Worm (Caenorhabditis elegans) whole organism, L1 larva: ENCODE measurements around the gene eif-3.G.

ENCODE experiments used
- C04F5.9 ChIP-seq: sonication (generic microtip); optimal IDR thresholded peaks from 2 replicates; lab custom pipeline; 2016; ENCODE audit warnings: missing genetic modification characterization, missing compliant biosample characterization
- C34B4.2 ChIP-seq: sonication (generic microtip); optimal IDR thresholded peaks from 2 replicates; lab custom pipeline; 2017; ENCODE audit warnings: mild to moderate bottlenecking, missing genetic modification characterization, missing compliant biosample characterization
- F16B12.6 ChIP-seq: fragments of 150-350 bp; optimal IDR thresholded peaks from 2 replicates; lab custom pipeline; 2014; ENCODE audit warnings: missing biosample characterization, missing genetic modification characterization
- ama-1 ChIP-seq: fragments of 150-350 bp; optimal IDR thresholded peaks from 2 replicates; lab custom pipeline; 2014
- blmp-1 ChIP-seq: fragments of 150-350 bp; optimal IDR thresholded peaks from 2 replicates; lab custom pipeline; 2014; ENCODE audit warnings: missing biosample characterization, missing genetic modification characterization
- ceh-63 ChIP-seq: fragments of 200-800 bp; sonication (Bioruptor generic); optimal IDR thresholded peaks from 2 replicates; lab custom pipeline; 2018; ENCODE audit warnings: mild to moderate bottlenecking, missing genetic modification characterization, missing compliant biosample characterization
- ceh-82 ChIP-seq, 3 experiments: fragments of 150-350 bp in 1 of 3; sonication (generic microtip) in 2 of 3; optimal IDR thresholded peaks; 2 replicates each; lab custom pipeline; 2014 to 2017; ENCODE audit warnings: missing biosample characterization in 3 of 3, missing genetic modification characterization in 3 of 3
- ceh-88 ChIP-seq: fragments of 200-800 bp; sonication (Bioruptor generic); IDR thresholded peaks from 2 replicates; pipeline ENCODE4 v1.3.6; 2022; ENCODE audit warnings: missing genetic modification characterization, missing compliant biosample characterization
- ceh-90 ChIP-seq: sonication (generic microtip); optimal IDR thresholded peaks from 2 replicates; lab custom pipeline; 2016; ENCODE audit warnings: missing genetic modification characterization, missing compliant biosample characterization
- ces-1 ChIP-seq: fragments of 150-350 bp; optimal IDR thresholded peaks from 2 replicates; lab custom pipeline; 2014; ENCODE audit warnings: missing biosample characterization, missing genetic modification reagents, missing genetic modification characterization
- dpl-1 ChIP-seq, 3 experiments: fragments of 150-350 bp in 2 of 3; sonication (generic microtip) in 1 of 3; optimal IDR thresholded peaks; 2 replicates each; lab custom pipeline; 2014 to 2017; ENCODE audit warnings: missing biosample characterization in 3 of 3, missing genetic modification characterization in 3 of 3, missing genetic modification reagents in 3 of 3
- efl-1 ChIP-seq, 4 experiments: fragments of 150-350 bp; optimal IDR thresholded peaks in 3 of 4; peaks in 1 of 4; 1 replicate in 1 of 4; 2 replicates in 3 of 4; lab custom pipeline; 2014; ENCODE audit warnings: missing biosample characterization in 2 of 4, missing genetic modification characterization in 2 of 4, missing genetic modification reagents in 2 of 4
- egl-27 ChIP-seq, 2 experiments: fragments of 150-350 bp in 1 of 2; sonication (generic microtip); optimal IDR thresholded peaks; 3 replicates each; lab custom pipeline; 2017 to 2018; ENCODE audit warnings: missing biosample characterization in 2 of 2, missing genetic modification characterization in 2 of 2, missing genetic modification reagents in 2 of 2
- elt-2 ChIP-seq: sonication (generic microtip); optimal IDR thresholded peaks from 2 replicates; lab custom pipeline; 2016; ENCODE audit warnings: missing genetic modification characterization, mild to moderate bottlenecking, inconsistent platforms, missing compliant biosample characterization, missing genetic modification reagents
- elt-3 ChIP-seq, 6 experiments: fragments of 150-350 bp in 1 of 6; sonication (generic microtip); optimal IDR thresholded peaks; 2 replicates each; lab custom pipeline; 2017 to 2018; ENCODE audit warnings: missing biosample characterization in 6 of 6, missing genetic modification characterization in 6 of 6, inconsistent platforms in 1 of 6
- ets-5 ChIP-seq: fragments of 200-800 bp; sonication (Bioruptor generic); IDR thresholded peaks from 2 replicates; pipeline ENCODE4 v1.3.6; 2022; ENCODE audit warnings: missing genetic modification characterization, missing compliant biosample characterization
- fkh-10 ChIP-seq: sonication (generic microtip); optimal IDR thresholded peaks from 2 replicates; lab custom pipeline; 2017; ENCODE audit warnings: missing biosample characterization, missing genetic modification reagents, missing genetic modification characterization
- fkh-4 ChIP-seq: sonication (generic microtip); optimal IDR thresholded peaks from 2 replicates; lab custom pipeline; 2016; ENCODE audit warnings: missing compliant biosample characterization, missing genetic modification characterization, borderline replicate concordance
- fkh-8 ChIP-seq: sonication (generic microtip); optimal IDR thresholded peaks from 2 replicates; lab custom pipeline; 2016; ENCODE audit warnings: mild to moderate bottlenecking, missing genetic modification characterization, missing compliant biosample characterization
- fos-1 ChIP-seq: fragments of 150-350 bp; optimal IDR thresholded peaks from 2 replicates; lab custom pipeline; 2014; ENCODE audit warnings: missing biosample characterization, missing genetic modification characterization
- grh-1 ChIP-seq: fragments of 200-800 bp; sonication (Bioruptor generic); IDR thresholded peaks from 2 replicates; pipeline ENCODE4 v1.3.6; 2022; ENCODE audit warnings: missing genetic modification reagents, missing genetic modification characterization, missing compliant biosample characterization
- hpl-2 ChIP-seq: fragments of 150-350 bp; optimal IDR thresholded peaks from 2 replicates; lab custom pipeline; 2014; ENCODE audit warnings: missing biosample characterization, missing genetic modification reagents, missing genetic modification characterization
- isw-1 ChIP-seq: fragments of 200-800 bp; sonication (Bioruptor generic); IDR thresholded peaks from 2 replicates; pipeline ENCODE4 v1.3.6; 2022; ENCODE audit warnings: missing genetic modification characterization, missing compliant biosample characterization
- lin-13 ChIP-seq: fragments of 150-350 bp; optimal IDR thresholded peaks from 2 replicates; lab custom pipeline; 2014; ENCODE audit warnings: missing biosample characterization, missing genetic modification reagents, missing genetic modification characterization
- lir-3 ChIP-seq: sonication (generic microtip); optimal IDR thresholded peaks from 2 replicates; lab custom pipeline; 2016; ENCODE audit warnings: mild to moderate bottlenecking, missing genetic modification characterization, moderate library complexity, missing compliant biosample characterization; ENCODE audit not compliant: poor library complexity
- lsy-2 ChIP-seq, 2 experiments: fragments of 150-350 bp; optimal IDR thresholded peaks; 2 replicates each; lab custom pipeline; 2014; ENCODE audit warnings: missing biosample characterization in 2 of 2, missing genetic modification characterization in 2 of 2
- nhr-11 ChIP-seq: fragments of 150-350 bp; optimal IDR thresholded peaks from 2 replicates; lab custom pipeline; 2014; ENCODE audit warnings: missing biosample characterization, missing genetic modification characterization
- nhr-12 ChIP-seq: sonication (generic microtip); optimal IDR thresholded peaks from 2 replicates; lab custom pipeline; 2017; ENCODE audit warnings: missing biosample characterization, missing genetic modification characterization
- nhr-237 ChIP-seq: fragments of 150-350 bp; optimal IDR thresholded peaks from 2 replicates; lab custom pipeline; 2014; ENCODE audit warnings: missing biosample characterization, missing genetic modification characterization
- nhr-28 ChIP-seq: fragments of 150-350 bp; optimal IDR thresholded peaks from 2 replicates; lab custom pipeline; 2014; ENCODE audit warnings: missing biosample characterization, missing genetic modification characterization
- nhr-47 ChIP-seq: sonication (generic microtip); optimal IDR thresholded peaks from 2 replicates; lab custom pipeline; 2016; ENCODE audit warnings: mild to moderate bottlenecking, missing genetic modification characterization, moderate library complexity, missing compliant biosample characterization
- nhr-71 ChIP-seq: sonication (generic microtip); optimal IDR thresholded peaks from 2 replicates; lab custom pipeline; 2016; ENCODE audit warnings: mild to moderate bottlenecking, missing genetic modification characterization, moderate library complexity, missing compliant biosample characterization
- nhr-84 ChIP-seq: sonication (generic microtip); optimal IDR thresholded peaks from 2 replicates; lab custom pipeline; 2017; ENCODE audit warnings: missing biosample characterization, missing genetic modification characterization
- pax-3 ChIP-seq: fragments of 200-800 bp; sonication (Bioruptor generic); optimal IDR thresholded peaks from 2 replicates; lab custom pipeline; 2018; ENCODE audit warnings: mild to moderate bottlenecking, missing genetic modification characterization, moderate library complexity, missing compliant biosample characterization
- skn-1 ChIP-seq: fragments of 150-350 bp; optimal IDR thresholded peaks from 2 replicates; lab custom pipeline; 2014; ENCODE audit warnings: missing biosample characterization, missing genetic modification characterization
- snu-23 ChIP-seq: sonication (generic microtip); optimal IDR thresholded peaks from 2 replicates; lab custom pipeline; 2016; ENCODE audit warnings: missing genetic modification characterization, missing compliant biosample characterization
- sox-4 ChIP-seq: sonication (generic microtip); optimal IDR thresholded peaks from 2 replicates; lab custom pipeline; 2016; ENCODE audit warnings: missing genetic modification characterization, missing compliant biosample characterization
- sptf-1 ChIP-seq: fragments of 150-350 bp; optimal IDR thresholded peaks from 2 replicates; lab custom pipeline; 2014; ENCODE audit warnings: missing biosample characterization, missing genetic modification characterization
- swsn-7 ChIP-seq: sonication (generic microtip); optimal IDR thresholded peaks from 2 replicates; lab custom pipeline; 2016; ENCODE audit warnings: missing genetic modification characterization, missing compliant biosample characterization
- tbx-2 ChIP-seq: sonication (generic microtip); optimal IDR thresholded peaks from 2 replicates; lab custom pipeline; 2016; ENCODE audit warnings: missing genetic modification characterization, missing compliant biosample characterization
- unc-30 ChIP-seq: sonication (generic microtip); optimal IDR thresholded peaks from 2 replicates; lab custom pipeline; 2017; ENCODE audit warnings: missing biosample characterization, missing genetic modification characterization
- unc-98 ChIP-seq: fragments of 200-800 bp; sonication (Bioruptor generic); IDR thresholded peaks from 2 replicates; pipeline ENCODE4 v1.3.6; 2022; ENCODE audit warnings: missing genetic modification characterization, missing compliant biosample characterization
- vab-15 ChIP-seq: sonication (generic microtip); optimal IDR thresholded peaks from 2 replicates; lab custom pipeline; 2017; ENCODE audit warnings: missing genotype, mild to moderate bottlenecking, missing genetic modification characterization, missing compliant biosample characterization
- xbp-1 ChIP-seq: sonication (generic microtip); optimal IDR thresholded peaks from 2 replicates; lab custom pipeline; 2016; ENCODE audit warnings: missing genetic modification characterization, missing compliant biosample characterization
- zip-4 ChIP-seq: fragments of 200-800 bp; sonication (Bioruptor generic); optimal IDR thresholded peaks from 2 replicates; lab custom pipeline; 2018; ENCODE audit warnings: mild to moderate bottlenecking, missing genetic modification characterization, moderate library complexity, missing compliant biosample characterization
- ztf-11 ChIP-seq, 2 experiments: sonication (generic microtip); optimal IDR thresholded peaks; 2 replicates each; lab custom pipeline; 2016 to 2017; ENCODE audit warnings: missing genetic modification characterization in 2 of 2, missing biosample characterization in 1 of 2, missing compliant biosample characterization in 1 of 2
- ztf-4 ChIP-seq: fragments of 150-350 bp; optimal IDR thresholded peaks from 2 replicates; lab custom pipeline; 2014; ENCODE audit warnings: missing biosample characterization, missing genetic modification characterization

Gene eif-3.G

ce11 chrII:8442176-8442575, 391 bp upstream of the eif-3.G start (continued):
- TF ChIP-seq nhr-11 (tag; lab: Kevin White, UChicago) = no peak
- TF ChIP-seq elt-2 = no peak
- no peak for TF ChIP-seq C34B4.2 (tag; lab: Kevin White, UChicago)
- peak; percentile 8 for TF ChIP-seq lin-13 (GFP tag; lab: Kevin White, UChicago)
- no peak for TF ChIP-seq sox-4 (tag; lab: Kevin White, UChicago)
- TF ChIP-seq nhr-28 = no peak
- TF ChIP-seq ztf-4 (tag; lab: Kevin White, UChicago) = no peak
- no peak for TF ChIP-seq fkh-10 (GFP tag; lab: Kevin White, UChicago)
- no peak for TF ChIP-seq fkh-4 (tag; lab: Kevin White, UChicago)
- no peak for TF ChIP-seq zip-4
- peak; percentile 34 to 58 (median 51) for TF ChIP-seq dpl-1 (GFP tag; optimal IDR thresholded peaks at IDR 0.05; lab: Kevin White, UChicago)
- TF ChIP-seq hpl-2 = no peak
- TF ChIP-seq xbp-1 = peak; percentile 44
- TF ChIP-seq vab-15 (tag; lab: Kevin White, UChicago) = no peak
- TF ChIP-seq elt-3 (tag; optimal IDR thresholded peaks at IDR 0.05; lab: Kevin White, UChicago) = peak in 2 of 6 experiments; percentile 9 to 46
- no peak for TF ChIP-seq fkh-8 (tag; lab: Kevin White, UChicago)
- TF ChIP-seq unc-30 (tag; lab: Kevin White, UChicago) = no peak
- TF ChIP-seq swsn-7 (tag; lab: Kevin White, UChicago) = peak; percentile 47
- TF ChIP-seq nhr-47 = peak; percentile 63
- peak; percentile 71 for TF ChIP-seq nhr-71 (tag; lab: Kevin White, UChicago)
- TF ChIP-seq nhr-84 (tag; lab: Kevin White, UChicago) = no peak
- peak; percentile 38 for TF ChIP-seq tbx-2 (tag; lab: Kevin White, UChicago)
- TF ChIP-seq ceh-88 (GFP tag; lab: Robert Waterston, UW) = no peak
- no peak for TF ChIP-seq ces-1
- TF ChIP-seq ama-1 = no peak
- peak; percentile 8; the same call in 1 of the 2 replicates for TF ChIP-seq isw-1 (GFP tag; lab: Robert Waterston, UW)
- TF ChIP-seq unc-98 (GFP tag; lab: Robert Waterston, UW) = no peak
- TF ChIP-seq C04F5.9 (tag; lab: Kevin White, UChicago) = no peak
- no peak for TF ChIP-seq pax-3 (tag; lab: Kevin White, UChicago)
- TF ChIP-seq ets-5 (GFP tag; lab: Robert Waterston, UW) = no peak
- TF ChIP-seq egl-27 (tag; optimal IDR thresholded peaks at IDR 0.05; lab: Kevin White, UChicago) = no peak
- peak; percentile 90 for TF ChIP-seq F16B12.6
- no peak for TF ChIP-seq ceh-90
- peak; percentile 9 for TF ChIP-seq skn-1
- TF ChIP-seq snu-23 = peak; percentile 54
- peak; percentile 85 to 95 for TF ChIP-seq lsy-2 (tag; optimal IDR thresholded peaks at IDR 0.05; lab: Kevin White, UChicago)
- TF ChIP-seq ceh-63 (GFP tag; lab: Kevin White, UChicago) = no peak

ce11 chrII:8444007-8444406, 1.4 kb downstream of the eif-3.G start, which contains the start of gene evl-20:
TSS of gene evl-20 (plus strand) at chrII:8444307.
- no peak for TF ChIP-seq ztf-11 (tag; optimal IDR thresholded peaks at IDR 0.05; lab: Kevin White, UChicago)
- TF ChIP-seq nhr-12 = no peak
- TF ChIP-seq vab-15 (tag; lab: Kevin White, UChicago) = no peak
- TF ChIP-seq ces-1 = no peak
- no peak for TF ChIP-seq lir-3 (tag; lab: Kevin White, UChicago)
- TF ChIP-seq fos-1 (tag; lab: Kevin White, UChicago) = no peak

- TF ChIP-seq C34B4.2 (tag; lab: Kevin White, UChicago) (no peak), blmp-1 (tag; lab: Kevin White, UChicago) (no peak), ceh-82 (tag; optimal IDR thresholded peaks at IDR 0.05; lab: Kevin White, UChicago) (no peak), lin-13 (GFP tag; lab: Kevin White, UChicago) (no peak), snu-23 (no peak), sptf-1 (no peak), efl-1 (optimal IDR thresholded peaks at IDR 0.05; lab: Kevin White, UChicago) (no peak), efl-1 (GFP tag; optimal IDR thresholded peaks at IDR 0.05 in 1 of 2; lab: Kevin White, UChicago) (no peak), unc-30 (tag; lab: Kevin White, UChicago) (no peak), nhr-237 (no peak), grh-1 (no peak)
Measured at ce11 chrII:8446731-8447130, 4.2 kb downstream of the eif-3.G start, which contains the start of gene cut-3. TSS of gene cut-3 (minus strand) at chrII:8446831.
